Worm (Caenorhabditis elegans): Measurements from ENCODE around the gene ztf-13.

- TF ChIP-seq ceh-27 (GFP tag; optimal IDR thresholded peaks at IDR 0.05): no peak
- TF ChIP-seq ama-1 (optimal IDR thresholded peaks at IDR 0.05): peak; percentile 83
- TF ChIP-seq ama-1 (GFP tag; optimal IDR thresholded peaks at IDR 0.05): no peak
- TF ChIP-seq D2030.7 (GFP tag; IDR thresholded peaks at IDR 0.05): no peak
- TF ChIP-seq ceh-58 (GFP tag; IDR thresholded peaks at IDR 0.05): no peak
- no peak for TF ChIP-seq unc-62 (GFP tag; optimal IDR thresholded peaks at IDR 0.05)
- TF ChIP-seq F10E7.11 (tag; optimal IDR thresholded peaks at IDR 0.05): no peak
- no peak for TF ChIP-seq hmg-20 (GFP tag; IDR thresholded peaks at IDR 0.05)
- no peak for TF ChIP-seq bed-1 (GFP tag; IDR thresholded peaks at IDR 0.05)
- no peak for TF ChIP-seq ztf-18 (tag; optimal IDR thresholded peaks at IDR 0.05)
- no peak for TF ChIP-seq mel-28 (tag; optimal IDR thresholded peaks at IDR 0.05; ENCODE audit: borderline replicate concordance)
- TF ChIP-seq F49E8.2 (tag; optimal IDR thresholded peaks at IDR 0.05; ENCODE audit: insufficient read depth): no peak
These were observed 13.4 kb upstream of the ztf-13 start for ce11 chrX:3115134-3116032.
